Worm (Caenorhabditis elegans) whole organism, L4 larva: Measurements from ENCODE around the gene prx-14.
A peak's percentile ranks its signal among the peaks of the same experiment; 100 is the strongest.

Experiments
- D1046.2 ChIP-seq: fragments of 200-800 bp; sonication (Bioruptor generic); IDR thresholded peaks from 2 replicates; pipeline ENCODE4 v1.3.6; 2022; ENCODE audit warnings: missing genetic modification characterization, missing compliant biosample characterization
- F37D6.2 ChIP-seq: sonication (generic microtip); optimal IDR thresholded peaks from 2 replicates; lab custom pipeline; 2016; ENCODE audit warnings: mild to moderate bottlenecking, missing genetic modification characterization, missing compliant biosample characterization
- F44E2.7 ChIP-seq: fragments of 200-800 bp; sonication (Bioruptor generic); IDR thresholded peaks from 2 replicates; pipeline ENCODE4 v2.1.2; 2022; ENCODE audit warnings: missing genetic modification characterization, missing compliant biosample characterization
- Y5F2A.4 ChIP-seq: fragments of 200-800 bp; sonication (Bioruptor generic); optimal IDR thresholded peaks from 2 replicates; lab custom pipeline; 2018; ENCODE audit warnings: mild to moderate bottlenecking, missing genetic modification characterization, missing compliant biosample characterization
- aha-1 ChIP-seq: fragments of 150-350 bp; peaks from one replicate; lab custom pipeline; 2014; ENCODE audit warnings: missing biosample characterization, missing genetic modification characterization
- aly-2 ChIP-seq: sonication (generic microtip); optimal IDR thresholded peaks from 2 replicates; lab custom pipeline; 2018; ENCODE audit warnings: missing biosample characterization, missing genetic modification characterization
- ama-1 ChIP-seq: fragments of 150-350 bp; optimal IDR thresholded peaks from 2 replicates; lab custom pipeline; 2014; ENCODE audit warnings: inconsistent platforms, mixed read lengths
- ceh-20 ChIP-seq: fragments of 200-800 bp; sonication (Bioruptor generic); IDR thresholded peaks from 2 replicates; pipeline ENCODE4 v1.3.6; 2022; ENCODE audit warnings: missing genetic modification reagents, missing genetic modification characterization, missing compliant biosample characterization
- ceh-32 ChIP-seq: sonication (generic microtip); optimal IDR thresholded peaks from 2 replicates; lab custom pipeline; 2016; ENCODE audit warnings: mild to moderate bottlenecking, missing genetic modification characterization, missing compliant biosample characterization; ENCODE audit not compliant: poor library complexity
- ceh-62 ChIP-seq: sonication (generic microtip); optimal IDR thresholded peaks from 2 replicates; lab custom pipeline; 2017; ENCODE audit warnings: missing biosample characterization, missing genetic modification characterization
- daf-19 ChIP-seq: fragments of 200-800 bp; sonication (Bioruptor generic); conservative IDR thresholded peaks from 2 replicates; pipeline ENCODE4 v1.3.6; 2022; ENCODE audit warnings: missing genetic modification characterization, missing compliant biosample characterization
- dpl-1 ChIP-seq: fragments of 150-350 bp; optimal IDR thresholded peaks from 2 replicates; lab custom pipeline; 2014; ENCODE audit warnings: missing biosample characterization, missing genetic modification reagents, missing genetic modification characterization
- gei-8 ChIP-seq: fragments of 200-800 bp; sonication (Bioruptor generic); optimal IDR thresholded peaks from 2 replicates; lab custom pipeline; 2018; ENCODE audit warnings: mild to moderate bottlenecking, missing genetic modification characterization, missing compliant biosample characterization
- jun-1 ChIP-seq: fragments of 150-350 bp; optimal IDR thresholded peaks from 2 replicates; lab custom pipeline; 2014; ENCODE audit warnings: missing biosample characterization, missing genetic modification reagents, missing genetic modification characterization
- lim-7 ChIP-seq: fragments of 200-800 bp; sonication (Bioruptor generic); IDR thresholded peaks from 2 replicates; pipeline ENCODE4 v1.3.6; 2022; ENCODE audit warnings: missing genetic modification characterization, missing compliant biosample characterization
- lin-29 ChIP-seq: fragments of 200-800 bp; sonication (Bioruptor generic); IDR thresholded peaks from 2 replicates; pipeline ENCODE4 v1.3.6; 2022; ENCODE audit warnings: missing genetic modification reagents, missing genetic modification characterization, missing compliant biosample characterization
- mdl-1 ChIP-seq, 2 experiments: fragments of 150-350 bp in 1 of 2; sonication (generic microtip) in 1 of 2; optimal IDR thresholded peaks; 2 replicates each; lab custom pipeline; 2014 to 2017; ENCODE audit warnings: missing biosample characterization in 2 of 2, missing genetic modification characterization in 2 of 2
- mes-2 ChIP-seq: sonication (generic microtip); optimal IDR thresholded peaks from 2 replicates; lab custom pipeline; 2016; ENCODE audit warnings: missing genotype, mild to moderate bottlenecking, missing genetic modification characterization, missing compliant biosample characterization; ENCODE audit not compliant: poor library complexity, severe bottlenecking
- mxl-2 ChIP-seq: fragments of 200-800 bp; sonication (Bioruptor generic); conservative IDR thresholded peaks from 2 replicates; pipeline ENCODE4 v1.3.6; 2022; ENCODE audit warnings: missing genetic modification reagents, missing genetic modification characterization, missing compliant biosample characterization
- nhr-111 ChIP-seq: fragments of 200-800 bp; sonication (Bioruptor generic); optimal IDR thresholded peaks from 2 replicates; lab custom pipeline; 2018; ENCODE audit warnings: mild to moderate bottlenecking, missing genetic modification characterization, missing compliant biosample characterization
- nhr-28 ChIP-seq: fragments of 150-350 bp; optimal IDR thresholded peaks from 2 replicates; lab custom pipeline; 2014; ENCODE audit warnings: missing biosample characterization, missing genetic modification characterization
- nhr-41 ChIP-seq: fragments of 200-800 bp; sonication (Bioruptor generic); IDR thresholded peaks from 2 replicates; pipeline ENCODE4 v1.3.6; 2022; ENCODE audit warnings: missing genetic modification reagents, missing genetic modification characterization, missing compliant biosample characterization
- nhr-6 ChIP-seq: fragments of 150-350 bp; optimal IDR thresholded peaks from 2 replicates; lab custom pipeline; 2014; ENCODE audit warnings: missing biosample characterization, missing genetic modification characterization
- nhr-76 ChIP-seq: fragments of 150-350 bp; optimal IDR thresholded peaks from 2 replicates; lab custom pipeline; 2014; ENCODE audit warnings: missing biosample characterization, missing genetic modification characterization
- sdz-12 ChIP-seq: fragments of 200-800 bp; sonication (Bioruptor generic); optimal IDR thresholded peaks from 2 replicates; lab custom pipeline; 2018; ENCODE audit warnings: mild to moderate bottlenecking, missing genetic modification characterization, missing compliant biosample characterization
- snpc-1.2 ChIP-seq: fragments of 200-800 bp; sonication (Bioruptor generic); IDR thresholded peaks from 2 replicates; pipeline ENCODE4 v1.3.6; 2022; ENCODE audit warnings: missing genetic modification reagents, missing genetic modification characterization, missing compliant biosample characterization
- spr-3 ChIP-seq: fragments of 200-800 bp; sonication (Bioruptor generic); optimal IDR thresholded peaks from 2 replicates; lab custom pipeline; 2018; ENCODE audit warnings: mild to moderate bottlenecking, missing genetic modification characterization, missing compliant biosample characterization
- unc-39 ChIP-seq: sonication (generic microtip); optimal IDR thresholded peaks from 2 replicates; lab custom pipeline; 2017; ENCODE audit warnings: missing biosample characterization, missing genetic modification characterization
- unc-62 ChIP-seq, 3 experiments: fragments of 150-350 bp in 1 of 3; sonication (generic microtip); optimal IDR thresholded peaks in 2 of 3; peaks in 1 of 3; 1 replicate in 1 of 3; 2 replicates in 2 of 3; lab custom pipeline; 2014 to 2017; ENCODE audit warnings: missing biosample characterization in 3 of 3, missing genetic modification characterization in 3 of 3, missing genetic modification reagents in 3 of 3, missing genotype in 1 of 3
- zip-11 ChIP-seq: fragments of 200-800 bp; sonication (Bioruptor generic); IDR thresholded peaks from 2 replicates; pipeline ENCODE4 v1.3.6; 2022; ENCODE audit warnings: missing genetic modification characterization, missing compliant biosample characterization
- zip-2 ChIP-seq: fragments of 150-350 bp; optimal IDR thresholded peaks from 2 replicates; lab custom pipeline; 2014; ENCODE audit warnings: missing biosample characterization, missing genetic modification characterization

Gene prx-14

DNA sequence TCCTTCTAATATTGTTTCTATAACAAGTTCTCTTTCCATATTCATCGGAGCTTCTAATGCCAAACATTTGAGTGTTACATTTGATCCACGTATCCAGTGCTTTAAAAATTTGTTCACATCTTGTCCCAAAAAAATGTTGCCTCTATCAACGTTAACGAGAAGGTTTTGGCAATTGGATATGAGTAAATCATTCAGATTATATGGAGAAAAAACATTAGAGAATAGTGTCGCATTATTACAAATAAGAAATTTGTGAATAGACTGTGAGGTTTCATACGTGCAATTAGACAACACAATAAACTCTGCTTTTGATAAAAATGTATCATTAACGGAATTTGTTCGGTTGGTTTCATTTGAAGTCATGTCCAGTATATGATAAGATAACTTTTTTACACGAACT is 23.0 kb upstream of the prx-14 start, which contains the start of gene mboa-4:
TSS of gene mboa-4 (minus strand) at position 101 of the 400 bp plus-strand sequence.
- TF ChIP-seq ama-1 (lab: Kevin White, UChicago): no peak
- TF ChIP-seq lim-7 (GFP tag; lab: Robert Waterston, UW): no peak
- no peak for TF ChIP-seq mdl-1 (tag; optimal IDR thresholded peaks at IDR 0.05; lab: Kevin White, UChicago)
- TF ChIP-seq ceh-32: no peak
- TF ChIP-seq sdz-12 (GFP tag; lab: Kevin White, UChicago): no peak
- TF ChIP-seq jun-1 (tag; lab: Kevin White, UChicago): no peak
- TF ChIP-seq gei-8 (GFP tag; lab: Kevin White, UChicago): no peak
- no peak for TF ChIP-seq daf-19 (GFP tag; lab: Robert Waterston, UW)
- no peak for TF ChIP-seq dpl-1 (GFP tag; lab: Kevin White, UChicago)
- no peak for TF ChIP-seq snpc-1.2
- no peak for TF ChIP-seq ceh-62
- no peak for TF ChIP-seq F44E2.7 (GFP tag; lab: Robert Waterston, UW)
- no peak for TF ChIP-seq Y5F2A.4 (GFP tag; lab: Kevin White, UChicago)
- TF ChIP-seq mes-2 (tag; lab: Kevin White, UChicago): no peak
- TF ChIP-seq mxl-2 (GFP tag; lab: Robert Waterston, UW): no peak
- TF ChIP-seq ceh-20: no peak
- no peak for TF ChIP-seq F37D6.2
- no peak for TF ChIP-seq unc-39 (tag; lab: Kevin White, UChicago)
- TF ChIP-seq, all 104 proteins: peak for 0

DNA sequence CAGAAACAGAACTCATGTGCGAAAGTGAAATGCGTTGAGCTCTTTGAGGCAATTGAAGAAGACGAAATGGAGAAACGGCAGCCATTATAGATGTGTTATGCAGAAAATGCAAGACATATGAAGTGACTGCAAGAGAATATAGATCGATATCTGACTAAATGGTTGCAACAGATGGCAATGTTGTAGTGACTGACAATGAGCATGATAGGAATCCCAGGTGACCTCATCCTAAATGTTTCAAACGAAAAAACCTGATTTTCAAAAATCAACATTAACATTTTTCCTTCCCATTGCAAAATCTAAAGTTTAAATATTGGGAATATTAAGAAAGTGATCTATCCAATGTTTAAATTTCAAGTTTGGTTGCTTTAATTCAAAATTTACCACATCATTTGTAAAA is 22.2 kb upstream of the prx-14 start, which contains the start of gene C08F8.15:
TSS of gene C08F8.15 (minus strand) at position 101 of the 400 bp plus-strand sequence.
- TF ChIP-seq aly-2 (tag; lab: Kevin White, UChicago) (no peak), nhr-41 (GFP tag; lab: Robert Waterston, UW) (no peak), gei-8 (GFP tag; lab: Kevin White, UChicago) (no peak), nhr-111 (GFP tag; lab: Kevin White, UChicago) (no peak), zip-11 (no peak), lin-29 (no peak), D1046.2 (no peak)

DNA sequence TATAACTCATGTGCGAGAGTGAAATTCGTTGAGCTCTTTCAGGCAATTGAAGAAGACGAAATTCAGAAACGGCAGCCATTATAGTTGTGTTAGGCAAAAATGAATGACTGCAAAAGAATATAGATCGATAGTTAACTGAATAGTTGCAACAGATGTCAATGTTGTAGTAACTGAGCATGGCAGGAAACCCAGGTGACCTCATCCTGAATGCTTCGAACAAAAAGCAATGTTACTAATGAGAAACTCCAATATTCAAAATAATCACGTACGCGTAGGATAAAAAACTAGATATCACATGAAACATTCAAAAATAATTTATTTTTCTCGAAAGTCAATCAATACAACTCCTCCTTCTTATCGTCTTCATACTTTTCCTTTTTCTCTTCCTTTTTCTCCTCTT is 20.5 kb upstream of the prx-14 start, which contains the start of gene fbxb-9:
TSS of gene fbxb-9 (minus strand) at position 101 of the 400 bp plus-strand sequence.
- TF ChIP-seq zip-2 (tag; lab: Kevin White, UChicago) (no peak), spr-3 (GFP tag; lab: Kevin White, UChicago) (no peak), ama-1 (lab: Kevin White, UChicago) (no peak)

DNA sequence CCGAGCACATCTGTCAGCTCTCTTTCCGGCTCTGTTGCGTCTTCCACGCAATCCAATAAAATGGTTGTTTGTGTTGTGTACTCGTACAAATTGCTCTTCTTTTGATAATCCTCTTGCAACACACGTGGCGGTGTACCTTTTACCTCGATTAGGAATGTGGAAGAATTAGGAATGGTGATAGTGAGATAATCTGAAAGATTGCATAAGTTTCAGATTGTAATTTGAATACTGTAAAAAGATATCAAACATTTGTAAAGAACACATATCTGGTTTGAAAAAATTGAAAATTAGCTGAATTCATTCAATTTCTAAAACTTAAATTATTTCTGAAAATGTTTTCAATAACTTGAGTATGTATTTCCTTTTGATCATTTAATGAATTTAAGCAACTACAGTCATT is 18.1 kb upstream of the prx-14 start, which contains the start of gene C08F8.6:
TSS of gene C08F8.6 (minus strand) at position 101 of the 400 bp plus-strand sequence.
- TF ChIP-seq nhr-6 (no peak), nhr-28 (tag; lab: Kevin White, UChicago) (no peak)

DNA sequence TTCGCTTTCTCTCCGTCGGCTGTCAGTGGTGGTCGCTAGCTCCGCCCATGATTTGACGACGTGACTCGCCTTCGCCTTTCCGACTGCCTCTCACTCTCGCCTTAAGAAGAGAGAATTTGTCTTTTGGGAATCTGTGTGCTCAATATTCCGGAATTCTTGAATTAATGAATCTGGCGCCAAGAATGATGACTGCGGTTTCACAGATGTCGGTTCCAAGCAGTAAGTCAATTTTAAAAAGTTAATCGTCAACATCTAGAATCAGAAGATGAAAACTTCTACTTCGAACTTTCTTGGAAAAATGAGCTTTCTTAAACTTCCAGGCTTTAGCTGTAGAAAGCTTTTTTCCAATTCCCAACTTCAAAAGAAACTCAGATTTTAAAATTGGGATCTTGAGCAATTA is 13.3 kb upstream of the prx-14 start, which contains the start of gene nhr-67:
TSS of gene nhr-67 (plus strand) at position 97 of the 400 bp plus-strand sequence.
- TF ChIP-seq unc-62 (GFP tag; optimal IDR thresholded peaks at IDR 0.05 in 1 of 2; lab: Kevin White, UChicago) (peak in 1 of 2 experiments; percentile 43), unc-62 (tag; optimal IDR thresholded peaks at IDR 0.05; lab: Kevin White, UChicago) (no peak), aha-1 (tag; lab: Kevin White, UChicago) (peak; percentile 98), nhr-76 (tag; lab: Kevin White, UChicago) (no peak), nhr-111 (GFP tag; lab: Kevin White, UChicago) (no peak)

DNA sequence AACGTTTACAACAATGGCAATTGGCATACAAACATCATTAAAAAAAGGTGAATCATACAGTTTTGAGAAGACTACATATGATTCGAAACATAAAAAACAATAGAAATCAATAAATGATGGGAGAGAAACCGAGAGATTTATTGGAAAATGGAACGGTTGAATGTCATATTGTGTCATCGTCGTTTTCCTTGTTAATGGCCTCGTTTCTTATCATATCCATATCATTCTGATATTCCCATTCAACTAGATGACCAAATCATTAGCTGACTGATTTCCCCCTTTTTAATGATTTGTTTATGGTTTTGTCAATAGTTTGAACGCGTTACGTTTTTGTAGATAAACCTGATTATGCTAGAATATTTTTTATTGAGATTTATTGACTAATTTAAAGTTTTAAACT is 8.2 kb upstream of the prx-14 start:
- peak; percentile 45 for TF ChIP-seq nhr-28 (tag; lab: Kevin White, UChicago)
- TF ChIP-seq ceh-20: no peak
